Fruit fly (Drosophila melanogaster) whole organism, wandering third instar larva: ENCODE results near the gene Gale.

Experiments used
- Abd-B ChIP-seq: fragments of >200 bp; optimal IDR thresholded peaks from 2 replicates; lab custom pipeline; 2017; ENCODE audit warnings: missing biosample characterization, missing genetic modification characterization
- CG32264 ChIP-seq: fragments of 200-800 bp; sonication (Bioruptor generic); optimal IDR thresholded peaks from 2 replicates; lab custom pipeline; 2016; ENCODE audit warnings: missing biosample characterization, missing genetic modification characterization
- CG9705 ChIP-seq: fragments of 200-800 bp; sonication (Bioruptor generic); optimal IDR thresholded peaks from 2 replicates; lab custom pipeline; 2018; ENCODE audit warnings: missing biosample characterization, mild to moderate bottlenecking, missing genetic modification characterization
- CrebA ChIP-seq: fragments of 200-800 bp; sonication (Bioruptor generic); optimal IDR thresholded peaks from 2 replicates; lab custom pipeline; 2016; ENCODE audit warnings: missing biosample characterization, mild to moderate bottlenecking, missing genetic modification characterization, borderline replicate concordance
- Dfd ChIP-seq: fragments of >200 bp; optimal IDR thresholded peaks from 2 replicates; lab custom pipeline; 2017; ENCODE audit warnings: missing biosample characterization, missing genetic modification characterization
- Dif ChIP-seq: fragments of 200-275, 200-300 bp; sonication (Bioruptor generic); optimal IDR thresholded peaks from 2 replicates; lab custom pipeline; 2018; ENCODE audit warnings: missing biosample characterization, missing genetic modification characterization; ENCODE audit not compliant: partially characterized antibody
- GATAd ChIP-seq: sonication (Bioruptor generic); optimal IDR thresholded peaks from 2 replicates; lab custom pipeline; 2016; ENCODE audit warnings: missing biosample characterization, missing genetic modification characterization
- HLH106 ChIP-seq: fragments of 200-800 bp; optimal IDR thresholded peaks from 3 replicates; lab custom pipeline; 2019; ENCODE audit warnings: missing biosample characterization, mild to moderate bottlenecking, missing genetic modification characterization, moderate library complexity
- Hnf4 ChIP-seq: fragments of 200-800 bp; sonication (Bioruptor generic); optimal IDR thresholded peaks from 2 replicates; lab custom pipeline; 2016; ENCODE audit warnings: missing biosample characterization, mild to moderate bottlenecking, missing genetic modification characterization
- Hr78 ChIP-seq: fragments of >200 bp; optimal IDR thresholded peaks from 2 replicates; lab custom pipeline; 2017; ENCODE audit warnings: missing biosample characterization, missing genetic modification characterization
- Hr83 ChIP-seq: fragments of 200-300 bp; sonication (Bioruptor generic); optimal IDR thresholded peaks from 2 replicates; lab custom pipeline; 2016; ENCODE audit warnings: missing biosample characterization, mild to moderate bottlenecking, missing genetic modification characterization, moderate library complexity; ENCODE audit not compliant: poor library complexity, severe bottlenecking
- Jra ChIP-seq: sonication (Bioruptor generic); optimal IDR thresholded peaks from 2 replicates; lab custom pipeline; 2016; ENCODE audit warnings: missing biosample characterization, missing genetic modification characterization
- Mio ChIP-seq: sonication (Bioruptor generic); optimal IDR thresholded peaks from 2 replicates; lab custom pipeline; 2016; ENCODE audit warnings: missing biosample characterization, missing genetic modification characterization
- Myc ChIP-seq: fragments of >200 bp; optimal IDR thresholded peaks from 2 replicates; lab custom pipeline; 2017
- N ChIP-seq: fragments of >200 bp; optimal IDR thresholded peaks from 2 replicates; lab custom pipeline; 2018; ENCODE audit warnings: missing biosample characterization, missing external identifiers, missing genetic modification characterization
- OdsH ChIP-seq: fragments of 200-800 bp; sonication (Bioruptor generic); optimal IDR thresholded peaks from 2 replicates; lab custom pipeline; 2016; ENCODE audit warnings: missing biosample characterization, mild to moderate bottlenecking, missing genetic modification characterization
- Rel ChIP-seq, 2 experiments: fragments of 200-800 bp; sonication (Bioruptor generic) in 1 of 2; optimal IDR thresholded peaks; 2 replicates in 1 of 2; 3 replicates in 1 of 2; lab custom pipeline; 2016 to 2019; ENCODE audit warnings: mild to moderate bottlenecking in 2 of 2, missing biosample characterization in 2 of 2, missing genetic modification characterization in 2 of 2, moderate library complexity in 1 of 2
- Sp1 ChIP-seq: fragments of 200-800 bp; sonication (Bioruptor generic); optimal IDR thresholded peaks from 3 replicates; lab custom pipeline; 2019; ENCODE audit warnings: missing biosample characterization, mild to moderate bottlenecking, missing genetic modification characterization, moderate library complexity
- Vsx2 ChIP-seq: fragments of 200-300, 225-300 bp; sonication (Bioruptor generic); optimal IDR thresholded peaks from 2 replicates; lab custom pipeline; 2018; ENCODE audit warnings: missing biosample characterization, missing genetic modification characterization; ENCODE audit not compliant: partially characterized antibody
- br ChIP-seq: fragments of 200-800 bp; sonication (Bioruptor generic); optimal IDR thresholded peaks from 2 replicates; lab custom pipeline; 2016; ENCODE audit warnings: missing biosample characterization, missing genetic modification characterization
- brk ChIP-seq: fragments of 200-800 bp; sonication (Bioruptor generic); optimal IDR thresholded peaks from 2 replicates; lab custom pipeline; 2016; ENCODE audit warnings: missing biosample characterization, mild to moderate bottlenecking, missing genetic modification characterization
- dl ChIP-seq, 2 experiments: fragments of 175-275, 200-275 bp in 1 of 2; fragments of 200-275 bp in 1 of 2; sonication (Bioruptor generic); optimal IDR thresholded peaks; lab custom pipeline; 2018; ENCODE audit warnings: mild to moderate bottlenecking in 2 of 2, missing biosample characterization in 2 of 2, missing genetic modification characterization in 2 of 2, moderate library complexity in 2 of 2; ENCODE audit not compliant: partially characterized antibody in 2 of 2, insufficient read depth in 1 of 2
- dmrt93B ChIP-seq: fragments of 200-800 bp; sonication (Bioruptor generic); optimal IDR thresholded peaks from 2 replicates; lab custom pipeline; 2018; ENCODE audit warnings: missing biosample characterization, mild to moderate bottlenecking, missing genetic modification characterization
- dsf ChIP-seq: sonication (Bioruptor generic); optimal IDR thresholded peaks from 2 replicates; lab custom pipeline; 2016; ENCODE audit warnings: missing biosample characterization, missing genetic modification characterization, borderline replicate concordance
- ey ChIP-seq: fragments of 200-800 bp; sonication (Bioruptor generic); optimal IDR thresholded peaks from 2 replicates; lab custom pipeline; 2016; ENCODE audit warnings: missing biosample characterization, missing genetic modification characterization
- foxo ChIP-seq, 2 experiments: fragments of 200-800 bp; sonication (Bioruptor generic); optimal IDR thresholded peaks; 2 replicates in 1 of 2; 3 replicates in 1 of 2; lab custom pipeline; 2016 to 2017; ENCODE audit warnings: missing biosample characterization in 2 of 2, missing genetic modification characterization in 2 of 2
- fru ChIP-seq: fragments of 200-800 bp; sonication (Bioruptor generic); optimal IDR thresholded peaks from 3 replicates; lab custom pipeline; 2016; ENCODE audit warnings: missing biosample characterization, mild to moderate bottlenecking, missing genetic modification characterization
- h ChIP-seq: fragments of 200-800 bp; sonication (Bioruptor generic); optimal IDR thresholded peaks from 3 replicates; lab custom pipeline; 2016; ENCODE audit warnings: missing biosample characterization, mild to moderate bottlenecking, missing genetic modification characterization
- jim ChIP-seq: fragments of 175-275, 200-325 bp; sonication (Bioruptor generic); optimal IDR thresholded peaks from 2 replicates; lab custom pipeline; 2016; ENCODE audit warnings: missing biosample characterization, mild to moderate bottlenecking, missing genetic modification characterization
- lola ChIP-seq: fragments of >200 bp; optimal IDR thresholded peaks from 2 replicates; lab custom pipeline; 2017; ENCODE audit warnings: missing biosample characterization, missing genetic modification characterization
- pan ChIP-seq: fragments of >200 bp; optimal IDR thresholded peaks from 2 replicates; lab custom pipeline; 2017
- psq ChIP-seq: fragments of 200-800 bp; sonication (Bioruptor generic); optimal IDR thresholded peaks from 3 replicates; lab custom pipeline; 2017; ENCODE audit warnings: missing biosample characterization, mild to moderate bottlenecking, missing genetic modification characterization, moderate library complexity
- rgr ChIP-seq: fragments of 200-800 bp; sonication (Bioruptor generic); optimal IDR thresholded peaks from 3 replicates; lab custom pipeline; 2016; ENCODE audit warnings: missing biosample characterization, mild to moderate bottlenecking, missing genetic modification characterization
- sage ChIP-seq: fragments of 200-800 bp; sonication (Bioruptor generic); optimal IDR thresholded peaks from 2 replicates; lab custom pipeline; 2016; ENCODE audit warnings: missing biosample characterization, mild to moderate bottlenecking, missing genetic modification characterization
- sv ChIP-seq: fragments of 200-800 bp; sonication (Bioruptor generic); optimal IDR thresholded peaks from 3 replicates; lab custom pipeline; 2016; ENCODE audit warnings: missing biosample characterization, missing genetic modification characterization
- tai ChIP-seq: sonication (Bioruptor generic); optimal IDR thresholded peaks from 2 replicates; lab custom pipeline; 2016; ENCODE audit warnings: missing biosample characterization, missing genetic modification characterization
- usp ChIP-seq: fragments of >200 bp; optimal IDR thresholded peaks from 2 replicates; lab custom pipeline; 2017; ENCODE audit warnings: missing biosample characterization, missing genetic modification characterization
- woc ChIP-seq: sonication (Bioruptor generic); optimal IDR thresholded peaks from 2 replicates; lab custom pipeline; 2016; ENCODE audit warnings: missing biosample characterization, mild to moderate bottlenecking, missing genetic modification characterization

Gene Gale

DNA sequence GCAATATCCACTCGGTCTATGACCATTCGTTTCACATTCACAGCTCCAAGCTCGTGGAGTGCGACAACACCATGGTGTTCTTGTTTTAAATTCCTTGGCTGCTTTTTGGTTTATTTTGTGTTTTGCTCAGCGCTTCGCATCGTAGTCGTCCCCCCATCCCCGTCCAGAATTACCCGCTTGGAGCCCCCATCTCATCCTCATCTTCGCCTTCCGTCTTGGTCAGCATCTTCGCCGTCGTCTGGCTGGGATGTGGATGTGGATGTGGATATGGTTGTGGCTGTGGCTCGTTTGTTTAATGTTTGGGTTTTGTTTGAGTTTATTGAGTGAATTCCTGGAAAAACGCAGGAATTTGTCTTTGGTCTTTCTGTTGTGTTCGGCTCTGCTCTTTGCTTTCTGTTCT is 39.2 kb upstream of the Gale start:
- TF ChIP-seq Dif (GFP tag; lab: Kevin White, UChicago) (peak; percentile 20), psq (GFP tag; lab: Kevin White, UChicago) (peak; percentile 97), dl (GFP tag; optimal IDR thresholded peaks at IDR 0.05; lab: Kevin White, UChicago; ENCODE audit: insufficient read depth in 1 of 2, partially characterized antibody in 2 of 2) (no peak)

DNA sequence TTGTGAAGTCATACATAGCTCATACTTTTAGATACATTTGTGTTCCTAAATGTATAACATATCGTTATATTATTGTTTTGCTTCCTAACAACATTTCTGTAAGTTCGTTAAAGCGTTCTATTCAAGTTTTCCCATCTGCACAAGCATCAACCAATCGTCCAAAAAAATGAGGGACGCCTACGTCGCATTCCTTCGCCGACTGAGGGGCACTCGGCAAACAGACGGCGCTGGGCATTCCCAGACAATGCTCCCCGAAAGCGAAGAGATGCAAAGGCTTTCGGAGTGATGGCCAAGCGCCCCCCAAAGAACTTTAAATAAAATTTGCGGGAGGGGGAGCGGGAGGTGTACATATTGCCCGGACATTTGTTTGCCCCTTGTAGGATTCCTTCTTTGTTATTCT is 37.6 kb upstream of the Gale start:
- TF ChIP-seq rgr (GFP tag; lab: Kevin White, UChicago) = no peak
- TF ChIP-seq dsf = no peak
- no peak for TF ChIP-seq woc
- no peak for TF ChIP-seq tai (GFP tag; lab: Kevin White, UChicago)
- TF ChIP-seq sage (GFP tag; lab: Kevin White, UChicago) = no peak
- no peak for TF ChIP-seq foxo (GFP tag; optimal IDR thresholded peaks at IDR 0.05; lab: Kevin White, UChicago)
- no peak for TF ChIP-seq usp (GFP tag; lab: Kevin White, UChicago)

DNA sequence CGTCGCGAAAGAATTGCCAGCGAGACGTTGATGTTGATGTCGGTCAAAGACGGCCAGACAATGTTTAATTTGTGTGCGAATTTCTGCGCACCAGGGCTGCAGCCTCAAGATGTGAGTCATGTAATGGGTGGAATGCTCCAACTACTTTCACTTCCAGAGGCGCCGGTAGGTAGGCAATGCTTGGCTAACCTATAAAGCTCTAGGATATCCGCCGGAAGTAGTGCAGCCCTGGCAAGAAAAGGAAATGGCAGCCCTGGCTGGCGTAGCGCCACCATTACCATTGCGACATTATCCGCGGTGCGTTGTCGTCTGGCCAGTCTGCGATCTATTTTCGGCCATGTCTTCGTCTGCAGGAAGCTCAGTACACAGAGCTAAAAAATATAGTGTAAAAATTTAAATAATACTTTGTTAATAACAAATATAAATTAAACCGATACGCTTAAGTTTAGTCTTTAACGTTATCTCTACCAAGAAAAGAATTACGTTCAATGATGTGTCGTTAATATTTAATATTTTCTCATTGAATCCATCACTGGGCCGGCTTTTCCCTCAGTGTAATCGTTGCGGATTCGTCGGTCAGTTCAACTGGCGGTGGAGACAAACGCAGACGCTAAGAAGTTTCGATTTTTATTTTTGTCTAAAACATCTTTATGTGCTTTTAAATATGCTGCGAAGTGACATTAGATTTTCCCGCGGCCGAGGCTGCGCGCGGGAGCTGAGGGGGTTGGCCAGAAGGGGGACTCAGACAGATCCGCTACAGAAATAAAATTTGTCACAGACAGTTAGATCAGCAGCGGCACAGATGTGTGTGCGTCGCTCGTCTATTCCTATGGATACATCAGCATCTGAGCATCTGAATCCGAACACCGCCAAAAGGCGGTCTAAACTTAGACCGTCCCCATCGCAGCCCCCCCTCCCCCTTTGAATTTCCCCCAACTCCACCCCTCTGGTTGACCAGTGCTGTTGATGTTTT is 36.4 kb upstream of the Gale start:
- TF ChIP-seq sage (GFP tag; lab: Kevin White, UChicago) (no peak), woc (no peak), HLH106 (tag; lab: Kevin White, UChicago) (peak; percentile 71), Sp1 (peak; percentile 62), tai (GFP tag; lab: Kevin White, UChicago) (no peak), fru (GFP tag; lab: Kevin White, UChicago) (peak; percentile 58), Mio (GFP tag; lab: Kevin White, UChicago) (no peak), Dif (GFP tag; lab: Kevin White, UChicago) (no peak), CG9705 (GFP tag; lab: Kevin White, UChicago) (peak; percentile 57), usp (GFP tag; lab: Kevin White, UChicago) (no peak), jim (no peak), Hr83 (GFP tag; lab: Kevin White, UChicago) (no peak), Vsx2 (GFP tag; lab: Kevin White, UChicago) (no peak), pan (lab: Kevin White, UChicago) (no peak), ey (GFP tag; lab: Kevin White, UChicago) (peak; percentile 19), dl (GFP tag; optimal IDR thresholded peaks at IDR 0.05; lab: Kevin White, UChicago; ENCODE audit: insufficient read depth in 1 of 2, partially characterized antibody in 2 of 2) (no peak), psq (GFP tag; lab: Kevin White, UChicago) (peak; percentile 37), dmrt93B (GFP tag; lab: Kevin White, UChicago) (peak; percentile 54), N (GFP tag; lab: Kevin White, UChicago) (no peak), CG32264 (peak; percentile 4), Hnf4 (GFP tag; lab: Kevin White, UChicago) (no peak), Hr78 (GFP tag; lab: Kevin White, UChicago) (no peak), OdsH (GFP tag; lab: Kevin White, UChicago) (no peak), brk (GFP tag; lab: Kevin White, UChicago) (no peak), Dfd (GFP tag; lab: Kevin White, UChicago) (no peak), Abd-B (GFP tag; lab: Kevin White, UChicago) (no peak), Myc (lab: Kevin White, UChicago) (no peak), sv (GFP tag; lab: Kevin White, UChicago) (peak; percentile 11), dsf (no peak), foxo (GFP tag; optimal IDR thresholded peaks at IDR 0.05; lab: Kevin White, UChicago) (peak in 1 of 2 experiments; percentile 53), h (GFP tag; lab: Kevin White, UChicago) (peak; percentile 47), Jra (GFP tag; lab: Kevin White, UChicago) (no peak), lola (no peak), GATAd (GFP tag; lab: Kevin White, UChicago) (no peak), Rel (GFP tag; optimal IDR thresholded peaks at IDR 0.05; lab: Kevin White, UChicago) (no peak), Rel (tag; optimal IDR thresholded peaks at IDR 0.05; lab: Kevin White, UChicago) (peak; percentile 7), CrebA (GFP tag; lab: Kevin White, UChicago) (no peak), br (GFP tag; lab: Kevin White, UChicago) (peak; percentile 14), rgr (GFP tag; lab: Kevin White, UChicago) (peak; percentile 46)
